Worm (Caenorhabditis elegans): ENCODE data around the gene scrm-3.

Gene scrm-3

DNA sequence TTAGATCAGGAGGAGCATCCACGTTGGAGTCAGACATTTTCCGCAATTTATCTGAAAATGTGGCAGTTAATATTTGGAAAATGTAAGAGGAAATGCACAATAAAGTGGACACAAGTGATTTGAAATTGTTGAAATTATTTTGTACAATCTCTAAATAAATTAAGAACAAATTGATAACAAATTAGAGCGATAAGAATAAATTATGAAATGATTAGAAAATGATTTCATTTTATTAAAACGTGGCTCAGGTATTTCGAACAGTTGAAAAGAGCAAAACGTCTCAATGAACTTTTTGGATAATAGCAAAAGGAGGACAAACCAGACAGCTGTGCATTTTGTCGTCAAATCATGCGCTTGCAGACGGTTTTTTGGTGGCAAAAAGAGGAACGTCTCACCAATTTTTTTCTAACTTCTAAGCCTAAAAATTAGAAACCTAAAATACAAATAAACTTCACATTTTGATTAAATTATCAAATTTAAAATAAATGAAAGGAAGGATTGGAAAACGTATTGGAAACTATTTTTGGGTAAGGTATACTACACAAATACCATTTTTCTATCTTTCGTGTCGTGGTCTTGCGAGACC is 10.5 kb downstream of the scrm-3 start, which contains the start of gene fbxa-65:
Gene fbxa-65 (minus strand): TSS at position 51 of the 586 bp plus-strand sequence.
- no peak for TF ChIP-seq ama-1 (optimal IDR thresholded peaks at IDR 0.05)
- TF ChIP-seq elt-1 (tag; optimal IDR thresholded peaks at IDR 0.05): no peak
- TF ChIP-seq C34F6.9 (tag; optimal IDR thresholded peaks at IDR 0.05): peak; percentile 22
- peak; percentile 7 for TF ChIP-seq sma-9 (GFP tag; optimal IDR thresholded peaks at IDR 0.05)
- TF ChIP-seq sma-9 (tag; optimal IDR thresholded peaks at IDR 0.05): no peak
- no peak for TF ChIP-seq nhr-77 (tag; optimal IDR thresholded peaks at IDR 0.05)
- peak in 1 of 2 experiments; percentile 19 for TF ChIP-seq lsy-2 (tag; optimal IDR thresholded peaks at IDR 0.05)

DNA sequence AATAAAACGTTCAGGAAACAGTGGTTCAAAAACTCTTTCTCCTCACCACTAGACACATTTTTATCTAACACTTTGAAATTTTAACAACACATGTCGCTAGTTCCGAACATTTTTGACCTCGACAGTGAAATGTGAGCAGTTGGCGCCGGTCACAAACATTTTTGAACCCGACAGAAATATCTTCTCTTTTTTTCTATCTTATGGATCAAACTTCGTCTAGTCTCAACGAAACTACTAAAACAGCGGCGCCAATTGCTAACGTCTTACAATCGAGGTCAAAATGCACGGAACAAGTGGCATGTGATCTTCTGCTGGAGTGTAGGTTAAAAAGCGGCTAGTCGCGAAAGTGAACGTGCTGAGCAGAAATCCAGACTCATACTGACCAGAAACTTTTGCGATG is 13.0 kb downstream of the scrm-3 start:
- peak; percentile 91 for TF ChIP-seq sma-9 (GFP tag; optimal IDR thresholded peaks at IDR 0.05)
- no peak for TF ChIP-seq sma-9 (tag; optimal IDR thresholded peaks at IDR 0.05)
- peak; percentile 80 for TF ChIP-seq F13H6.1 (tag; optimal IDR thresholded peaks at IDR 0.05)
- no peak for TF ChIP-seq Y55F3AM.14 (GFP tag; optimal IDR thresholded peaks at IDR 0.05)

DNA sequence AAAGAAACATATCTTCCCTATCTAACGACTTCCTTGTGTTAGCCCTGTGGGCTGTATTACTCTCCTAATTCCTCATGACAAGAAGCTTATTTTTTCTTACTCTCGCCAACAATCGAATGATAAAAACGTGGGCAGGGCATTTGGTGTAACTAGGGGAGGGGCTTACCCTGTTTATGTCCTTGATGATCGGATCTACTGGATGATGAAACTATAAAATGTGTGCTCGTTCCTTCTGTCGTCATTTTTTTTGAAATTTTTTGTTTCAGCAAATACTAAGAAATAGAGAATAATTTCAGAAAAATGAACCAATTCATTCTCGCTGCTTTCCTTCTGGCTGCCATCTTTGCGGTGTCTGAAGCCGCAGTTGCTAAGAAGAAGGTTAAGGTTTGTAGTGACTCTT is 14.5 kb downstream of the scrm-3 start, which contains the start of gene C17B7.3:
Gene C17B7.3 (plus strand): TSS at position 301 of the 400 bp plus-strand sequence.
- TF ChIP-seq C34F6.9 (tag; optimal IDR thresholded peaks at IDR 0.05): no peak
- TF ChIP-seq unc-39 (tag; optimal IDR thresholded peaks at IDR 0.05): no peak
- no peak for TF ChIP-seq nhr-21 (tag; optimal IDR thresholded peaks at IDR 0.05)
- TF ChIP-seq nhr-237 (tag; optimal IDR thresholded peaks at IDR 0.05): no peak
- TF ChIP-seq elt-1 (tag; optimal IDR thresholded peaks at IDR 0.05): no peak
- no peak for TF ChIP-seq aly-2 (tag; optimal IDR thresholded peaks at IDR 0.05)
- no peak for TF ChIP-seq alr-1 (tag; optimal IDR thresholded peaks at IDR 0.05)

DNA sequence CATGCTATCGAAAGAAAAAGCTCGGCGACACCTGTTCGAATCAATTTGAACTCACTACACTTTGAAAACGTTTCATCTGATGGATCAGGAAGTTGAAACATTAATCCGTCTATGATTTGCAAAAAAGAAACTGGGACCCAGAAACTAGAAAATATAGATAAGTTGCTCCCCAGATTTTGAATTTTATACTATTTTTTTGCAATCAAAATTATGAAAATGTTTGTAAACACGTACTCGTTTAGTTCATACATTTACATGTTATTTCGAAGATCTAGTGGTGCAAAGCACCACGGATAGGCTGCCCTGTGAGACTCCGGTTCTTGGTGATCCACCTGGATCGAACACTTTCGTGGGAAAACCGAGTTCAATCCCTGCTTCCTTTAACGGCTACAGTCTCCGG is 15.1 kb downstream of the scrm-3 start, which contains the start of gene C17B7.10:
Gene C17B7.10 (minus strand): TSS at position 101 of the 400 bp plus-strand sequence.
- TF ChIP-seq mdl-1 (tag; optimal IDR thresholded peaks at IDR 0.05) (no peak), sma-9 (GFP tag; optimal IDR thresholded peaks at IDR 0.05) (peak; percentile 40), sma-9 (tag; optimal IDR thresholded peaks at IDR 0.05) (no peak), nhr-237 (tag; optimal IDR thresholded peaks at IDR 0.05) (no peak), ama-1 (optimal IDR thresholded peaks at IDR 0.05) (no peak), ceh-16 (tag; optimal IDR thresholded peaks at IDR 0.05) (no peak)

DNA sequence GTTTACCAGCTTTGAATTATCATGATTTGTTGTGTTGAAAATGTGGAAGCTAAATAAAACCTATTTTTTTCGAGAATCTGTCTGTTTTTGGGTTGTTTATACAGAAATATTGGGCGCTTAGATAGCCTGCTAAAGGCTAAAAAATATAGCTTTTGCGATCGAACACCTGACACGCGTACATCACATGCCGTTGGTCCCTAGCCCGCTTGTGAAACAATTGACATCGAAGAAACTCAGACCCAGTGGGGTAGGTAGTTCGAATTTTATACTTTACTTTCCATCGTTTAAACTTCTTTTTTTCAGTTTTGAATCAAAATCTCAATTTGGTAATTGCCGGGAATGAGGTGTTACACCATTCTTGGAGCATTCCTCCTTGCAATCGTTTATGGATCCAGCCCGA is 18.0 kb downstream of the scrm-3 start, which contains the start of gene C17B7.4:
Gene C17B7.4 (plus strand): TSS at position 301 of the 400 bp plus-strand sequence.
- no peak for TF ChIP-seq egl-27 (tag; optimal IDR thresholded peaks at IDR 0.05)
- TF ChIP-seq crh-2 (tag; optimal IDR thresholded peaks at IDR 0.05): no peak
- TF ChIP-seq zag-1 (tag; optimal IDR thresholded peaks at IDR 0.05): no peak
- TF ChIP-seq mab-5 (tag; optimal IDR thresholded peaks at IDR 0.05): no peak
- no peak for TF ChIP-seq elt-1 (tag; optimal IDR thresholded peaks at IDR 0.05)
- no peak for TF ChIP-seq ztf-1 (GFP tag; conservative IDR thresholded peaks at IDR 0.05)
- no peak for TF ChIP-seq nhr-21 (tag; optimal IDR thresholded peaks at IDR 0.05)
- TF ChIP-seq lin-11 (tag; optimal IDR thresholded peaks at IDR 0.05): no peak
- no peak for TF ChIP-seq C34F6.9 (tag; optimal IDR thresholded peaks at IDR 0.05)
- no peak for TF ChIP-seq blmp-1 (tag; optimal IDR thresholded peaks at IDR 0.05; ENCODE audit: insufficient read depth)
- TF ChIP-seq lsy-2 (tag; optimal IDR thresholded peaks at IDR 0.05): no peak
- TF ChIP-seq nhr-12 (tag; optimal IDR thresholded peaks at IDR 0.05): no peak
- no peak for TF ChIP-seq skn-1 (tag; optimal IDR thresholded peaks at IDR 0.05)
- TF ChIP-seq unc-62 (GFP tag; optimal IDR thresholded peaks at IDR 0.05): no peak
- TF ChIP-seq ztf-4 (tag; optimal IDR thresholded peaks at IDR 0.05): no peak
- no peak for TF ChIP-seq lin-39 (tag; optimal IDR thresholded peaks at IDR 0.05)

DNA sequence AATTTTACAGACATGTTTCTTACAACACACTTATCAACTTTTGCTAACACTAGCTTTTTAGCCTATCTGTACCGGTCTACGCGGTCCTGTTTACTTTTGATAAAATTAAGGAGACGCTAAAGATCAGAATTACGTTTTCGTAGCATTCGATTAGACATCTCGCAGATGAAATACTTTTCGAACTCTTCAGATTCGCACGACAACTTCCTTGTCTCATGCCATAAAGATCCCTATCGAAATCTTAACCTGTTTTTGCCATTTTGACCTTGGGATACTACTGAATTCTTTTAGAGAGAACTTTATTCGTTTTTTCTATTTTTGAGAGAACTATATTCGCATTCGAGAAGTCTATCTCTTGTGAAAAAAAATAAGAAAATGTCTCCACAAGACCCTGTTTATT is 23.7 kb downstream of the scrm-3 start, which contains the start of gene C17B7.5:
Gene C17B7.5 (plus strand): TSS at position 301 of the 400 bp plus-strand sequence.
- TF ChIP-seq gmeb-1 (tag; optimal IDR thresholded peaks at IDR 0.05) (no peak), ceh-82 (tag; optimal IDR thresholded peaks at IDR 0.05) (no peak), lin-39 (tag; optimal IDR thresholded peaks at IDR 0.05) (no peak), C34F6.9 (tag; optimal IDR thresholded peaks at IDR 0.05) (no peak), ceh-16 (tag; optimal IDR thresholded peaks at IDR 0.05) (no peak), egl-27 (tag; optimal IDR thresholded peaks at IDR 0.05) (no peak), nhr-12 (tag; optimal IDR thresholded peaks at IDR 0.05) (no peak), peb-1 (tag; optimal IDR thresholded peaks at IDR 0.05) (no peak), elt-1 (tag; optimal IDR thresholded peaks at IDR 0.05) (no peak), F13H6.1 (tag; optimal IDR thresholded peaks at IDR 0.05) (no peak), nhr-6 (tag; optimal IDR thresholded peaks at IDR 0.05) (no peak), elt-3 (tag; optimal IDR thresholded peaks at IDR 0.05) (no peak), R02D3.7 (tag; optimal IDR thresholded peaks at IDR 0.05) (no peak), nhr-23 (tag; optimal IDR thresholded peaks at IDR 0.05) (no peak), mab-5 (tag; optimal IDR thresholded peaks at IDR 0.05) (no peak), nhr-237 (tag; optimal IDR thresholded peaks at IDR 0.05) (no peak)
